Worm (Caenorhabditis elegans): Measurements from ENCODE around the gene pqn-91.

The pqn-91 gene

ce11 chrIV:15259548-15259947 is 32.2 kb upstream of the pqn-91 start, which contains the start of gene Y73F8A.5:
Y73F8A.5 (plus strand) TSS chrIV:15259868.
- no peak for TF ChIP-seq D2030.7 (GFP tag; IDR thresholded peaks at IDR 0.05)
- no peak for TF ChIP-seq let-607 (tag; optimal IDR thresholded peaks at IDR 0.05)
- no peak for TF ChIP-seq ztf-3 (GFP tag; optimal IDR thresholded peaks at IDR 0.05)
- no peak for TF ChIP-seq F39B2.1 (GFP tag; IDR thresholded peaks at IDR 0.05)
- TF ChIP-seq aptf-2 (GFP tag; conservative IDR thresholded peaks at IDR 0.05) = no peak
- TF ChIP-seq snpc-4 (GFP tag; optimal IDR thresholded peaks at IDR 0.05) = no peak
- TF ChIP-seq snpc-4 (tag; optimal IDR thresholded peaks at IDR 0.05) = peak in 1 of 4 experiments; percentile 2
- TF ChIP-seq hmg-1.2 (GFP tag; IDR thresholded peaks at IDR 0.05) = peak; percentile 63; the same call in 1 of the 2 replicates

ce11 chrIV:15274063-15274462 is 17.6 kb upstream of the pqn-91 start:
- no peak for TF ChIP-seq nhr-80 (tag; optimal IDR thresholded peaks at IDR 0.05)
- TF ChIP-seq Y67H2A.10 (GFP tag; conservative IDR thresholded peaks at IDR 0.05) = no peak
- TF ChIP-seq aptf-3 (GFP tag; IDR thresholded peaks at IDR 0.05) = no peak
- no peak for TF ChIP-seq snpc-1.3 (tag; optimal IDR thresholded peaks at IDR 0.05; ENCODE audit: insufficient read depth)
- TF ChIP-seq dpff-1 (tag; optimal IDR thresholded peaks at IDR 0.05) = no peak
- TF ChIP-seq fkh-3 (tag; optimal IDR thresholded peaks at IDR 0.05) = no peak
- TF ChIP-seq ccch-3 (GFP tag; optimal IDR thresholded peaks at IDR 0.05) = no peak
- TF ChIP-seq ztf-26 (tag; optimal IDR thresholded peaks at IDR 0.05) = no peak
- TF ChIP-seq mes-4 (tag; optimal IDR thresholded peaks at IDR 0.05) = no peak
- TF ChIP-seq attf-5 (GFP tag; optimal IDR thresholded peaks at IDR 0.05) = no peak

- TF ChIP-seq attf-6 (GFP tag; IDR thresholded peaks at IDR 0.05) (peak; percentile 74), Y67H2A.10 (GFP tag; conservative IDR thresholded peaks at IDR 0.05) (no peak), chd-7 (tag; optimal IDR thresholded peaks at IDR 0.05) (no peak), snpc-4 (GFP tag; optimal IDR thresholded peaks at IDR 0.05) (no peak), snpc-4 (tag; optimal IDR thresholded peaks at IDR 0.05) (peak in 1 of 4 experiments; percentile 30)
Observed at ce11 chrIV:15275363-15275854, 16.3 kb upstream of the pqn-91 start, which contains the start of gene ccg-1. ccg-1 (minus strand) TSS chrIV:15275804.

- no peak for TF ChIP-seq mxl-1 (tag; optimal IDR thresholded peaks at IDR 0.05)
- no peak for TF ChIP-seq dpl-1 (GFP tag; optimal IDR thresholded peaks at IDR 0.05)
- no peak for TF ChIP-seq attf-6 (GFP tag; IDR thresholded peaks at IDR 0.05)
- no peak for TF ChIP-seq madf-10 (tag; optimal IDR thresholded peaks at IDR 0.05)
- no peak for TF ChIP-seq zfh-2 (GFP tag; conservative IDR thresholded peaks at IDR 0.05)
- no peak for TF ChIP-seq dox-1 (GFP tag; IDR thresholded peaks at IDR 0.05)
- no peak for TF ChIP-seq hlh-12 (tag; optimal IDR thresholded peaks at IDR 0.05)
- no peak for TF ChIP-seq ccch-3 (GFP tag; optimal IDR thresholded peaks at IDR 0.05)
- no peak for TF ChIP-seq D2030.7 (GFP tag; IDR thresholded peaks at IDR 0.05)
- no peak for TF ChIP-seq egrh-3 (GFP tag; IDR thresholded peaks at IDR 0.05)
- TF ChIP-seq nhr-120 (GFP tag; IDR thresholded peaks at IDR 0.05) = no peak
- no peak for TF ChIP-seq F55B11.4 (tag; optimal IDR thresholded peaks at IDR 0.05; ENCODE audit: borderline replicate concordance, insufficient read depth)
- no peak for TF ChIP-seq ztf-22 (GFP tag; optimal IDR thresholded peaks at IDR 0.05)
- TF ChIP-seq Y53G8AR.9 (GFP tag; conservative IDR thresholded peaks at IDR 0.05) = no peak
- no peak for TF ChIP-seq lin-26 (GFP tag; IDR thresholded peaks at IDR 0.05)
- no peak for TF ChIP-seq zim-3 (tag; optimal IDR thresholded peaks at IDR 0.05)
- no peak for TF ChIP-seq unc-62 (GFP tag; optimal IDR thresholded peaks at IDR 0.05)
- no peak for TF ChIP-seq nfya-2 (GFP tag; IDR thresholded peaks at IDR 0.05)
- no peak for TF ChIP-seq Y53F4B.3 (GFP tag; IDR thresholded peaks at IDR 0.05)
Observed at ce11 chrIV:15280219-15280618, 11.5 kb upstream of the pqn-91 start.
